Worm (Caenorhabditis elegans) whole organism, late embryonic: ENCODE data around the gene rpn-5.
A peak's percentile ranks its signal among the peaks of the same experiment; 100 is the strongest.

ENCODE experiments used
- ama-1 ChIP-seq: fragments of 150-350 bp; optimal IDR thresholded peaks from 2 replicates; lab custom pipeline; 2014
- dmd-4 ChIP-seq: sonication (generic microtip); optimal IDR thresholded peaks from 2 replicates; lab custom pipeline; 2016; ENCODE audit warnings: borderline replicate concordance, missing genetic modification characterization, missing compliant biosample characterization
- elt-2 ChIP-seq: sonication (generic microtip); optimal IDR thresholded peaks from 2 replicates; lab custom pipeline; 2016; ENCODE audit warnings: missing genetic modification reagents, missing genetic modification characterization, missing compliant biosample characterization
- nhr-11 ChIP-seq: fragments of 150-350 bp; optimal IDR thresholded peaks from 2 replicates; lab custom pipeline; 2014; ENCODE audit warnings: missing biosample characterization, missing genetic modification characterization
- pax-1 ChIP-seq: fragments of 150-350 bp; optimal IDR thresholded peaks from 2 replicates; lab custom pipeline; 2014; ENCODE audit warnings: missing biosample characterization, missing genetic modification characterization
- pha-4 ChIP-seq: fragments of 150-350 bp; optimal IDR thresholded peaks from 2 replicates; lab custom pipeline; 2018; ENCODE audit warnings: missing biosample characterization, missing genetic modification reagents, missing genetic modification characterization
- ttx-3 ChIP-seq: sonication (generic microtip); optimal IDR thresholded peaks from 2 replicates; lab custom pipeline; 2016; ENCODE audit warnings: missing genetic modification reagents, missing genetic modification characterization, missing compliant biosample characterization

- TF ChIP-seq pax-1 (tag; lab: Kevin White, UChicago) (no peak), dmd-4 (tag; lab: Kevin White, UChicago) (no peak), elt-2 (tag; lab: Kevin White, UChicago) (peak; percentile 43), ttx-3 (tag; lab: Kevin White, UChicago) (no peak), pha-4 (tag; lab: Kevin White, UChicago) (no peak), nhr-11 (no peak), ama-1 (lab: Kevin White, UChicago) (no peak)
These were observed 5.1 kb downstream of the rpn-5 start, which contains the start of gene F10G7.5 for ce11 chrII:4693129-4693528.
